Worm (Caenorhabditis elegans) whole organism, mixed stage, embryonic: ENCODE results near the gene B0252.1.

Experiments used
- M03D4.4 ChIP-seq: sonication (generic microtip); optimal IDR thresholded peaks from 2 replicates; lab custom pipeline; 2017; ENCODE audit warnings: mild to moderate bottlenecking, missing genetic modification characterization, missing compliant biosample characterization
- bed-3 ChIP-seq: fragments of 200-800 bp; sonication (Bioruptor generic); optimal IDR thresholded peaks from 3 replicates; lab custom pipeline; 2018; ENCODE audit warnings: mild to moderate bottlenecking, missing genetic modification characterization, moderate library complexity, missing compliant biosample characterization
- blmp-1 ChIP-seq: fragments of 150-350 bp; optimal IDR thresholded peaks from 2 replicates; lab custom pipeline; 2014; ENCODE audit warnings: missing biosample characterization, missing genetic modification characterization
- ceh-39 ChIP-seq: fragments of 150-350 bp; optimal IDR thresholded peaks from 2 replicates; lab custom pipeline; 2014; ENCODE audit warnings: missing biosample characterization, missing genetic modification characterization
- ceh-43 ChIP-seq: fragments of 200-800 bp; sonication (Bioruptor generic); optimal IDR thresholded peaks from 2 replicates; lab custom pipeline; 2018; ENCODE audit warnings: mild to moderate bottlenecking, missing genetic modification characterization, moderate library complexity, missing compliant biosample characterization
- ceh-83 ChIP-seq: fragments of 200-800 bp; sonication (Bioruptor generic); optimal IDR thresholded peaks from 2 replicates; lab custom pipeline; 2018; ENCODE audit warnings: mild to moderate bottlenecking, missing genetic modification characterization, missing compliant biosample characterization
- ces-1 ChIP-seq: fragments of 150-350 bp; optimal IDR thresholded peaks from 2 replicates; lab custom pipeline; 2014; ENCODE audit warnings: missing biosample characterization, missing genetic modification reagents, missing genetic modification characterization
- cnd-1 ChIP-seq: fragments of 200-800 bp; sonication (Bioruptor generic); optimal IDR thresholded peaks from 2 replicates; lab custom pipeline; 2018; ENCODE audit warnings: mild to moderate bottlenecking, missing genetic modification characterization, missing compliant biosample characterization
- drap-1 ChIP-seq: fragments of 200-800 bp; sonication (Bioruptor generic); optimal IDR thresholded peaks from 3 replicates; lab custom pipeline; 2018; ENCODE audit warnings: mild to moderate bottlenecking, missing genetic modification characterization, missing compliant biosample characterization
- elt-1 ChIP-seq: sonication (generic microtip); optimal IDR thresholded peaks from 2 replicates; lab custom pipeline; 2017; ENCODE audit warnings: missing genetic modification characterization, mild to moderate bottlenecking, missing compliant biosample characterization, antibody characterized with exemption, moderate library complexity, borderline replicate concordance; ENCODE audit not compliant: insufficient read depth
- flh-1 ChIP-seq: fragments of 200-800 bp; sonication (Bioruptor generic); optimal IDR thresholded peaks from 2 replicates; lab custom pipeline; 2018; ENCODE audit warnings: mild to moderate bottlenecking, missing genetic modification characterization, moderate library complexity, missing compliant biosample characterization
- ham-2 ChIP-seq: fragments of 200-800 bp; sonication (Bioruptor generic); optimal IDR thresholded peaks from 2 replicates; lab custom pipeline; 2018; ENCODE audit warnings: mild to moderate bottlenecking, missing genetic modification characterization, missing compliant biosample characterization
- hlh-1 ChIP-seq: fragments of 150-350 bp; optimal IDR thresholded peaks from 2 replicates; lab custom pipeline; 2014; ENCODE audit warnings: missing biosample characterization, missing genetic modification reagents, missing genetic modification characterization
- lin-13 ChIP-seq: fragments of 150-350 bp; optimal IDR thresholded peaks from 2 replicates; lab custom pipeline; 2014; ENCODE audit warnings: missing biosample characterization, missing genetic modification characterization
- lin-32 ChIP-seq: fragments of 200-800 bp; sonication (Bioruptor generic); optimal IDR thresholded peaks from 2 replicates; lab custom pipeline; 2018; ENCODE audit warnings: mild to moderate bottlenecking, missing genetic modification characterization, missing compliant biosample characterization
- mab-5 ChIP-seq: fragments of 150-350 bp; optimal IDR thresholded peaks from 2 replicates; lab custom pipeline; 2014; ENCODE audit warnings: missing biosample characterization, missing genetic modification characterization
- mep-1 ChIP-seq: fragments of 150-350 bp; optimal IDR thresholded peaks from 2 replicates; lab custom pipeline; 2017; ENCODE audit warnings: missing biosample characterization, missing genetic modification reagents, missing genetic modification characterization, inconsistent platforms
- mls-2 ChIP-seq: sonication (generic microtip); optimal IDR thresholded peaks from 2 replicates; lab custom pipeline; 2016; ENCODE audit warnings: mild to moderate bottlenecking, missing genetic modification characterization, moderate library complexity, missing compliant biosample characterization
- nhr-12 ChIP-seq: fragments of 150-350 bp; optimal IDR thresholded peaks from 2 replicates; lab custom pipeline; 2014; ENCODE audit warnings: missing biosample characterization, missing genetic modification characterization
- nhr-2 ChIP-seq: fragments of 150-350 bp; optimal IDR thresholded peaks from 2 replicates; lab custom pipeline; 2014; ENCODE audit warnings: missing biosample characterization, missing genetic modification characterization
- nhr-237 ChIP-seq: fragments of 150-350 bp; optimal IDR thresholded peaks from 2 replicates; lab custom pipeline; 2014; ENCODE audit warnings: missing biosample characterization, missing genetic modification characterization
- nhr-28 ChIP-seq: fragments of 150-350 bp; optimal IDR thresholded peaks from 2 replicates; lab custom pipeline; 2014; ENCODE audit warnings: missing biosample characterization, missing genetic modification characterization
- nhr-76 ChIP-seq: sonication (generic microtip); optimal IDR thresholded peaks from 2 replicates; lab custom pipeline; 2017; ENCODE audit warnings: missing biosample characterization, missing genetic modification characterization
- pha-4 ChIP-seq: fragments of 150-350 bp; optimal IDR thresholded peaks from 2 replicates; lab custom pipeline; 2018; ENCODE audit warnings: missing biosample characterization, missing genetic modification reagents, missing genetic modification characterization
- sem-2 ChIP-seq: fragments of 200-800 bp; sonication (Bioruptor generic); optimal IDR thresholded peaks from 2 replicates; lab custom pipeline; 2018; ENCODE audit warnings: mild to moderate bottlenecking, missing genetic modification characterization, missing compliant biosample characterization
- snpc-4 ChIP-seq: fragments of 150-350 bp; optimal IDR thresholded peaks from 2 replicates; lab custom pipeline; 2014; ENCODE audit warnings: missing biosample characterization, missing genetic modification characterization
- sptf-1 ChIP-seq: sonication (generic microtip); optimal IDR thresholded peaks from 2 replicates; lab custom pipeline; 2017; ENCODE audit warnings: mild to moderate bottlenecking, missing genetic modification characterization, moderate library complexity, missing compliant biosample characterization
- tbx-8 ChIP-seq: fragments of 200-800 bp; sonication (Bioruptor generic); optimal IDR thresholded peaks from 2 replicates; lab custom pipeline; 2018; ENCODE audit warnings: mild to moderate bottlenecking, missing genetic modification characterization, moderate library complexity, missing compliant biosample characterization
- unc-120 ChIP-seq: sonication (generic microtip); optimal IDR thresholded peaks from 2 replicates; lab custom pipeline; 2017; ENCODE audit warnings: missing genetic modification characterization, missing compliant biosample characterization; ENCODE audit not compliant: poor library complexity, severe bottlenecking
- unc-39 ChIP-seq: fragments of 150-350 bp; optimal IDR thresholded peaks from 2 replicates; lab custom pipeline; 2014; ENCODE audit warnings: missing biosample characterization, missing genetic modification characterization
- unc-62 ChIP-seq: fragments of 150-350 bp; optimal IDR thresholded peaks from 2 replicates; lab custom pipeline; 2014; ENCODE audit warnings: missing biosample characterization, missing genetic modification reagents, missing genetic modification characterization
- zip-8 ChIP-seq: fragments of 150-350 bp; optimal IDR thresholded peaks from 2 replicates; lab custom pipeline; 2014; ENCODE audit warnings: missing biosample characterization, missing genetic modification characterization
- ztf-11 ChIP-seq: fragments of 150-350 bp; optimal IDR thresholded peaks from 2 replicates; lab custom pipeline; 2014; ENCODE audit warnings: missing biosample characterization, missing genetic modification characterization

The B0252.1 gene

DNA sequence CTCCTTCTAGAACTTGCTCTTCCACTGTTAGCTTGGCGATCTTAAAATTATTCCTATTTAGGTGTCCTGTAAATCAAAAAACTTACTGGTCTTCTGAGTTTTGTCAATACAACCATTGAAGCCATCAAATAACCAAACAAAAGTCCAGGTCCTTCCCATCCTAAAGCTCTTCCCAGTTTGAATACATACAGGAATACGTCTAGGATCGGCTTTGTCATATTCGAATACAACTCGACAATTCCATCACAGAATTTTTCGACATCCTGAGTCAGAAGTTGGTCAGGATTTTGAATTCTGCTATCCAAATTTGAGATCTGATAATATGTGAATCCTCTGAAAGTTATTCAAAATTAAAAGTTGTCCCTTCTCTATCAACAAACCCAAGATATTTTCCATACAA lies 37.1 kb upstream of the B0252.1 start:
- no peak for TF ChIP-seq M03D4.4
- TF ChIP-seq blmp-1 (tag; lab: Kevin White, UChicago) = no peak
- TF ChIP-seq mls-2 (tag; lab: Kevin White, UChicago) = no peak
- TF ChIP-seq snpc-4 (tag; lab: Kevin White, UChicago) = no peak
- no peak for TF ChIP-seq unc-62 (GFP tag; lab: Kevin White, UChicago)
- no peak for TF ChIP-seq ham-2 (GFP tag; lab: Kevin White, UChicago)
- TF ChIP-seq hlh-1 (tag; lab: Kevin White, UChicago) = no peak
- no peak for TF ChIP-seq ztf-11 (tag; lab: Kevin White, UChicago)
- TF ChIP-seq ceh-43 = no peak
- TF ChIP-seq ceh-39 = no peak
- TF ChIP-seq bed-3 (GFP tag; lab: Kevin White, UChicago) = no peak
- TF ChIP-seq nhr-76 (tag; lab: Kevin White, UChicago) = no peak
- no peak for TF ChIP-seq ces-1 (GFP tag; lab: Kevin White, UChicago)
- TF ChIP-seq nhr-28 = no peak
- no peak for TF ChIP-seq sptf-1 (tag; lab: Kevin White, UChicago)
- TF ChIP-seq elt-1 (tag; lab: Kevin White, UChicago) = no peak
- no peak for TF ChIP-seq nhr-2
- TF ChIP-seq mep-1 (tag; lab: Kevin White, UChicago) = no peak

DNA sequence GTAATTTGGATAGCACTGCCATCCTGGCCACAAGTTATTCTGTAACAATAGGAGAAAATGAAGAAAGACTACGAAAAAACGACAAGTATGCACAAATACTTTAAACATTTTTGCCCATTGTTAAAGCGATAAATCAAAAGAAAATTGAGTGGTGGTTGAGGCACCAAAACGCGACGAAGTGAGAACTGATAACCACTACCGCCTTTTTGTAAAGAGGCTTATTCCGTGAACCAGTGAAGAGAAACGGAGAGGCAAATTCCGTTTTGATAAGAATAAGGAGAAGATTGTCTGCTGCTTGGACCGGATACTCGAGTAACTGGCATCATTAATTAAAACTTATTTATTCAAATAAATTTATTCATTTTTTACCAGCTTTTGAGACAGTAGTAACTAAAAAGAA lies 35.8 kb upstream of the B0252.1 start, which contains the start of gene pmp-1:
pmp-1 (minus strand) TSS at position 39 of the 400 bp plus-strand sequence.
- TF ChIP-seq unc-62 (GFP tag; lab: Kevin White, UChicago) (no peak), unc-39 (tag; lab: Kevin White, UChicago) (no peak), hlh-1 (tag; lab: Kevin White, UChicago) (no peak), unc-120 (tag; lab: Kevin White, UChicago) (no peak), sem-2 (GFP tag; lab: Kevin White, UChicago) (no peak), pha-4 (no peak), ces-1 (GFP tag; lab: Kevin White, UChicago) (no peak), ceh-83 (GFP tag; lab: Kevin White, UChicago) (no peak)

DNA sequence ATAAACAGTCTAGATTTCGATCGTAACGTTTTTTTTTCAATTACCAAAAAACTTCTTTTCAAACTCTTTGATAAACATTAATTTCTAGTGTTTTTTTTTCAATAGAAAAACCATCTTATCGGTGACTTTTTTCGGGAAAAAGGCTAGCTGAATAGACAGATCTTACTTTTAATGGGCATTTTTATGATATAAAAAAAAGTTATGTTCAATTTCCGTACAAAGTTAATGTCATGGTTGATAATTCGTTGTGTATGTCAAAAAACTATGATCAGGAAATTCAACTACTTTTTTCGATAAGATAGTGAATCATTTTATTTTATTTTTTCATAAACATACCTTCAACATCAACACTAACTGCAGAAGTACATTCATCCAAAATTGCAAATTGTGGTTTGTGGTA lies 34.9 kb upstream of the B0252.1 start:
- no peak for TF ChIP-seq blmp-1 (tag; lab: Kevin White, UChicago)
- no peak for TF ChIP-seq mep-1 (tag; lab: Kevin White, UChicago)
- no peak for TF ChIP-seq ceh-39
- TF ChIP-seq sem-2 (GFP tag; lab: Kevin White, UChicago) = no peak
- no peak for TF ChIP-seq hlh-1 (tag; lab: Kevin White, UChicago)
- TF ChIP-seq ztf-11 (tag; lab: Kevin White, UChicago) = no peak
- no peak for TF ChIP-seq ceh-83 (GFP tag; lab: Kevin White, UChicago)
- no peak for TF ChIP-seq nhr-237 (tag; lab: Kevin White, UChicago)
- no peak for TF ChIP-seq ceh-43
- TF ChIP-seq bed-3 (GFP tag; lab: Kevin White, UChicago) = no peak
- TF ChIP-seq unc-62 (GFP tag; lab: Kevin White, UChicago) = no peak
- TF ChIP-seq nhr-12 = no peak
- no peak for TF ChIP-seq flh-1
- no peak for TF ChIP-seq lin-32 (GFP tag; lab: Kevin White, UChicago)
- TF ChIP-seq mls-2 (tag; lab: Kevin White, UChicago) = no peak
- TF ChIP-seq ham-2 (GFP tag; lab: Kevin White, UChicago) = no peak
- TF ChIP-seq drap-1 (GFP tag; lab: Kevin White, UChicago) = no peak

DNA sequence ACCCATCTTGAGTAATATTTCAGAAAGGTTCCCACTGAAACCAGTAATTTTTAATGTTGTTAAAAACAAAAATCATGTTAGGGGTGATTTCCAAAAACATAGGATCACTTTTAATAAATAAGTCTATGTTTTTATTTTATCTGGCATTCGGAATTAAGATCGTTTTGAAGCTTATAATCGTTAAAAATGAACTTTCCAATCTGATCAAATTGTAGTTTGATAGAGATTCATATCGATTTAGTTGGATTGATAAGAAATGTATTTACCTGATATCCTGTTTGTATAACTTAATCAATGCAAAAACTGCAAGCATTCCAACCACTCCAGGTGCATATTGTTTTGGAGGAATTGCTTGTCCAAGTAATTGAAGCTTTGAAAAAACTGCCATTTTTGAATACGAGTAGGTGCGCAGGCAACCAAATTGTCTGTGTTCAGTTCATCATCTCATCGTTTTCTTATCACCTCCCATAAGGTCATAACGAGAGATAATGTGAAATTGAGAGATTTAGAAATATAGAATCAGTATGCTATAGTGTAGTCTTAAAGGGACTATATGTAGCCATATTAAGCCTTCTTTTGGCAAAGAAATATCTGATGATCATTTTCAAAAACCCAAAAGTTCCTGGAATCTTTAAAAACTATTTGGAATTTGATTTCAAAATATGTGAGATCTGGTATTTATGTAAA lies 32.0 kb upstream of the B0252.1 start, which contains the start of gene pmp-2:
pmp-2 (minus strand) TSS at position 487 of the 687 bp plus-strand sequence.
- TF ChIP-seq hlh-1 (tag; lab: Kevin White, UChicago) (no peak), mab-5 (tag; lab: Kevin White, UChicago) (no peak), lin-13 (tag; lab: Kevin White, UChicago) (no peak), sptf-1 (tag; lab: Kevin White, UChicago) (no peak), ces-1 (GFP tag; lab: Kevin White, UChicago) (no peak), unc-120 (tag; lab: Kevin White, UChicago) (no peak)

DNA sequence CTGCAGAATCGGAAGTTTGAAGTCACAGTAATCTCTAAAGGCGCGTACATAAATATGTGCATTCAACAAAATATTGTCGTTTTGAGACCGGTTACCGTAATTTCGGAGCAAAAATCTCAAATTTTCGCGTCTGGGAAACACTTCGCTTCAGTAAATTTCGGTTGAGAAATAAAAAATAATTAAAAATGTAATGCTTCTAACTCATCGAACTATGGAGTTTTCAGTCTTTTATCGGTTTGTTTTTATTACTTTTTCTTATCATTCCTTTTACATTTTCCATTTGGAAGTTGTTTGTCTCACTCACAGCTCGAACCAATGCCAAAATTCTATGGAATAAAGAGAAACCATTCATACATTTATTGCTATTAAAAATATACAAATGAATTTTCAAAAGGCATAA lies 31.3 kb upstream of the B0252.1 start:
- no peak for TF ChIP-seq unc-62 (GFP tag; lab: Kevin White, UChicago)
- TF ChIP-seq nhr-2 = no peak
- TF ChIP-seq zip-8 (tag; lab: Kevin White, UChicago) = no peak
- no peak for TF ChIP-seq ceh-43
- no peak for TF ChIP-seq unc-39 (tag; lab: Kevin White, UChicago)
- TF ChIP-seq mep-1 (tag; lab: Kevin White, UChicago) = no peak
- TF ChIP-seq ceh-39 = no peak
- TF ChIP-seq cnd-1 (tag; lab: Kevin White, UChicago) = no peak
- no peak for TF ChIP-seq lin-13 (tag; lab: Kevin White, UChicago)
- TF ChIP-seq tbx-8 (GFP tag; lab: Kevin White, UChicago) = no peak
- no peak for TF ChIP-seq nhr-12
- TF ChIP-seq hlh-1 (tag; lab: Kevin White, UChicago) = no peak
- TF ChIP-seq sem-2 (GFP tag; lab: Kevin White, UChicago) = no peak
- TF ChIP-seq ham-2 (GFP tag; lab: Kevin White, UChicago) = no peak
